Worm (Caenorhabditis elegans) whole organism, late embryonic: Measurements from ENCODE around the gene pgp-14.

Experiments
- C08G9.2 ChIP-seq: sonication (generic microtip); optimal IDR thresholded peaks from 2 replicates; lab custom pipeline; 2016; ENCODE audit warnings: mild to moderate bottlenecking, missing genetic modification characterization, moderate library complexity, missing compliant biosample characterization
- F13H6.1 ChIP-seq: sonication (generic microtip); optimal IDR thresholded peaks from 2 replicates; lab custom pipeline; 2016; ENCODE audit warnings: missing genetic modification characterization, missing compliant biosample characterization
- K02D7.2 ChIP-seq: sonication (generic microtip); optimal IDR thresholded peaks from 2 replicates; lab custom pipeline; 2017; ENCODE audit warnings: mild to moderate bottlenecking, missing genetic modification characterization, missing compliant biosample characterization
- K09A11.1 ChIP-seq: sonication (generic microtip); optimal IDR thresholded peaks from 2 replicates; lab custom pipeline; 2017; ENCODE audit warnings: antibody characterized with exemption, mild to moderate bottlenecking, missing genetic modification characterization, missing compliant biosample characterization; ENCODE audit not compliant: insufficient read depth
- T23F11.4 ChIP-seq: fragments of 200-800 bp; sonication (Bioruptor generic); optimal IDR thresholded peaks from 2 replicates; lab custom pipeline; 2018; ENCODE audit warnings: mild to moderate bottlenecking, missing genetic modification characterization, missing compliant biosample characterization
- Y22D7AL.16 ChIP-seq: sonication (generic microtip); optimal IDR thresholded peaks from 2 replicates; lab custom pipeline; 2016; ENCODE audit warnings: missing genetic modification characterization, missing compliant biosample characterization
- ama-1 ChIP-seq: fragments of 150-350 bp; optimal IDR thresholded peaks from 2 replicates; lab custom pipeline; 2014
- ceh-14 ChIP-seq: sonication (generic microtip); optimal IDR thresholded peaks from 2 replicates; lab custom pipeline; 2016; ENCODE audit warnings: missing genotype, missing genetic modification characterization, missing compliant biosample characterization
- ceh-2 ChIP-seq: sonication (generic microtip); optimal IDR thresholded peaks from 2 replicates; lab custom pipeline; 2016; ENCODE audit warnings: missing genotype, missing genetic modification characterization, missing compliant biosample characterization
- ceh-24 ChIP-seq: sonication (generic microtip); optimal IDR thresholded peaks from 2 replicates; lab custom pipeline; 2016; ENCODE audit warnings: mild to moderate bottlenecking, missing genetic modification characterization, missing compliant biosample characterization
- ceh-45 ChIP-seq: fragments of 200-800 bp; sonication (Bioruptor generic); IDR thresholded peaks from 2 replicates; pipeline ENCODE4 v1.3.6; 2022; ENCODE audit warnings: missing genetic modification reagents, missing genetic modification characterization, missing compliant biosample characterization
- ceh-48 ChIP-seq: sonication (generic microtip); optimal IDR thresholded peaks from 2 replicates; lab custom pipeline; 2016; ENCODE audit warnings: missing genetic modification characterization, inconsistent platforms, missing compliant biosample characterization
- ceh-6 ChIP-seq: fragments of 200-800 bp; sonication (Bioruptor generic); optimal IDR thresholded peaks from 2 replicates; lab custom pipeline; 2018; ENCODE audit warnings: mild to moderate bottlenecking, missing genetic modification characterization, missing compliant biosample characterization
- ceh-9 ChIP-seq: sonication (generic microtip); optimal IDR thresholded peaks from 2 replicates; lab custom pipeline; 2016; ENCODE audit warnings: mild to moderate bottlenecking, missing genetic modification characterization, inconsistent platforms, missing compliant biosample characterization
- dmd-4 ChIP-seq: sonication (generic microtip); optimal IDR thresholded peaks from 2 replicates; lab custom pipeline; 2016; ENCODE audit warnings: borderline replicate concordance, missing genetic modification characterization, missing compliant biosample characterization
- elt-2 ChIP-seq: sonication (generic microtip); optimal IDR thresholded peaks from 2 replicates; lab custom pipeline; 2016; ENCODE audit warnings: missing genetic modification reagents, missing genetic modification characterization, missing compliant biosample characterization
- eyg-1 ChIP-seq: sonication (generic microtip); optimal IDR thresholded peaks from 2 replicates; lab custom pipeline; 2016; ENCODE audit warnings: missing genotype, missing genetic modification characterization, missing compliant biosample characterization
- fax-1 ChIP-seq: sonication (generic microtip); optimal IDR thresholded peaks from 2 replicates; lab custom pipeline; 2016; ENCODE audit warnings: missing genotype, missing genetic modification characterization, missing compliant biosample characterization
- fkh-6 ChIP-seq: sonication (generic microtip); optimal IDR thresholded peaks from 2 replicates; lab custom pipeline; 2016; ENCODE audit warnings: missing genetic modification characterization, missing compliant biosample characterization
- gmeb-2 ChIP-seq: sonication (generic microtip); optimal IDR thresholded peaks from 2 replicates; lab custom pipeline; 2016; ENCODE audit warnings: missing genetic modification characterization, inconsistent platforms, missing compliant biosample characterization
- hlh-13 ChIP-seq: fragments of 200-800 bp; sonication (Bioruptor generic); optimal IDR thresholded peaks from 2 replicates; lab custom pipeline; 2018; ENCODE audit warnings: mild to moderate bottlenecking, missing genetic modification characterization, missing compliant biosample characterization
- hlh-6 ChIP-seq: sonication (generic microtip); optimal IDR thresholded peaks from 2 replicates; lab custom pipeline; 2016; ENCODE audit warnings: missing genotype, missing genetic modification characterization, missing compliant biosample characterization
- lim-6 ChIP-seq: sonication (generic microtip); optimal IDR thresholded peaks from 2 replicates; lab custom pipeline; 2016; ENCODE audit warnings: missing genetic modification characterization, missing compliant biosample characterization
- mec-3 ChIP-seq: sonication (generic microtip); optimal IDR thresholded peaks from 2 replicates; lab custom pipeline; 2016; ENCODE audit warnings: borderline replicate concordance, missing genetic modification characterization, missing compliant biosample characterization
- nhr-11 ChIP-seq: fragments of 150-350 bp; optimal IDR thresholded peaks from 2 replicates; lab custom pipeline; 2014; ENCODE audit warnings: missing biosample characterization, missing genetic modification characterization
- nhr-232 ChIP-seq: sonication (generic microtip); optimal IDR thresholded peaks from 2 replicates; lab custom pipeline; 2016; ENCODE audit warnings: missing genetic modification characterization, missing compliant biosample characterization
- pag-3 ChIP-seq: sonication (generic microtip); optimal IDR thresholded peaks from 2 replicates; lab custom pipeline; 2016; ENCODE audit warnings: missing compliant biosample characterization, missing genetic modification characterization, borderline replicate concordance
- pha-4 ChIP-seq: fragments of 150-350 bp; optimal IDR thresholded peaks from 2 replicates; lab custom pipeline; 2018; ENCODE audit warnings: missing biosample characterization, missing genetic modification reagents, missing genetic modification characterization
- pqm-1 ChIP-seq: sonication (generic microtip); optimal IDR thresholded peaks from 2 replicates; lab custom pipeline; 2016; ENCODE audit warnings: missing genetic modification characterization, missing compliant biosample characterization
- pros-1 ChIP-seq: fragments of 150-350 bp; optimal IDR thresholded peaks from 2 replicates; lab custom pipeline; 2014; ENCODE audit warnings: missing biosample characterization, missing genetic modification reagents, missing genetic modification characterization
- ref-2 ChIP-seq: sonication (generic microtip); optimal IDR thresholded peaks from 2 replicates; lab custom pipeline; 2016; ENCODE audit warnings: missing genetic modification characterization, missing compliant biosample characterization
- sox-2 ChIP-seq: fragments of 200-800 bp; sonication (Bioruptor generic); IDR thresholded peaks from 2 replicates; pipeline ENCODE4 v1.3.6; 2022; ENCODE audit warnings: missing genetic modification reagents, missing genetic modification characterization, missing compliant biosample characterization
- syd-9 ChIP-seq: sonication (generic microtip); optimal IDR thresholded peaks from 2 replicates; lab custom pipeline; 2016; ENCODE audit warnings: mild to moderate bottlenecking, missing genetic modification characterization, moderate library complexity, missing compliant biosample characterization
- tbx-2 ChIP-seq: sonication (generic microtip); optimal IDR thresholded peaks from 2 replicates; lab custom pipeline; 2016; ENCODE audit warnings: missing genetic modification characterization, missing compliant biosample characterization
- tbx-7 ChIP-seq: sonication (generic microtip); optimal IDR thresholded peaks from 2 replicates; lab custom pipeline; 2016; ENCODE audit warnings: missing genotype, missing genetic modification characterization, missing compliant biosample characterization
- unc-3 ChIP-seq, 2 experiments: fragments of 200-800 bp in 1 of 2; sonication (Bioruptor generic) in 1 of 2; sonication (generic microtip) in 1 of 2; conservative IDR thresholded peaks in 1 of 2; optimal IDR thresholded peaks in 1 of 2; 2 replicates each; pipeline versions ENCODE4 v1.3.6 to Lab custom; 2016 to 2022; ENCODE audit warnings: missing compliant biosample characterization in 2 of 2, missing genetic modification characterization in 2 of 2, missing genetic modification reagents in 1 of 2
- unc-55 ChIP-seq: sonication (generic microtip); optimal IDR thresholded peaks from 2 replicates; lab custom pipeline; 2017; ENCODE audit warnings: missing biosample characterization, missing genetic modification reagents, missing genetic modification characterization
- zip-5 ChIP-seq: sonication (generic microtip); optimal IDR thresholded peaks from 2 replicates; lab custom pipeline; 2016; ENCODE audit warnings: missing genetic modification characterization, missing compliant biosample characterization

pgp-14 gene

DNA sequence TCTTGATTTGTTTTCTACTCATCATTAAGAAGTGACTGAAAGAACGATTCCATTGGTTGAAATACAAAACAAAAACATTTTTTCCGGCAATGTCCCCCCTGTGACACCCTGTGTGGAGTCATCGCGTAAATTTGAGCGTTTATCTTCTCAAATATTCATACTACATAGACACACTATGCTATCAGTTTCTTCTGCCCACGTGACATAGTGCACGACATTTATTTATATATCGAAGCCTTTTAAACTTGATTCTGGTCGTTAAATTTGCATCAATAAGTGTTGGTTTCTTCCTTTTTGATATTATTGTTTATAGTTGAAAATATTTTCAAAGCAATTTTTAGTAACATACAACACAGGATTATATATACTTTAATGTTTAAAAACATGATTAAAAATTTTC lies 9.6 kb upstream of the pgp-14 start:
- no peak for TF ChIP-seq gmeb-2
- TF ChIP-seq K09A11.1 (tag; lab: Kevin White, UChicago) = no peak
- TF ChIP-seq ceh-14 (tag; lab: Kevin White, UChicago) = no peak
- TF ChIP-seq pqm-1 (tag; lab: Kevin White, UChicago) = no peak
- TF ChIP-seq unc-55 (GFP tag; lab: Kevin White, UChicago) = no peak
- TF ChIP-seq fkh-6 (tag; lab: Kevin White, UChicago) = no peak
- TF ChIP-seq ceh-6 (GFP tag; lab: Kevin White, UChicago) = no peak
- no peak for TF ChIP-seq pros-1 (tag; lab: Kevin White, UChicago)
- no peak for TF ChIP-seq ceh-24 (tag; lab: Kevin White, UChicago)
- TF ChIP-seq ref-2 = no peak
- TF ChIP-seq Y22D7AL.16 = no peak
- no peak for TF ChIP-seq syd-9 (tag; lab: Kevin White, UChicago)
- TF ChIP-seq zip-5 = no peak
- TF ChIP-seq ceh-45 (GFP tag; lab: Robert Waterston, UW) = no peak
- TF ChIP-seq dmd-4 (tag; lab: Kevin White, UChicago) = no peak
- no peak for TF ChIP-seq eyg-1 (tag; lab: Kevin White, UChicago)
- TF ChIP-seq fax-1 (tag; lab: Kevin White, UChicago) = no peak
- TF ChIP-seq hlh-13 = no peak
- TF ChIP-seq unc-3 (GFP tag; conservative IDR thresholded peaks at IDR 0.05; lab: Robert Waterston, UW) = no peak
- TF ChIP-seq unc-3 (tag; optimal IDR thresholded peaks at IDR 0.05; lab: Kevin White, UChicago) = no peak
- TF ChIP-seq hlh-6 (tag; lab: Kevin White, UChicago) = no peak
- TF ChIP-seq, all 69 proteins: peak for 0

DNA sequence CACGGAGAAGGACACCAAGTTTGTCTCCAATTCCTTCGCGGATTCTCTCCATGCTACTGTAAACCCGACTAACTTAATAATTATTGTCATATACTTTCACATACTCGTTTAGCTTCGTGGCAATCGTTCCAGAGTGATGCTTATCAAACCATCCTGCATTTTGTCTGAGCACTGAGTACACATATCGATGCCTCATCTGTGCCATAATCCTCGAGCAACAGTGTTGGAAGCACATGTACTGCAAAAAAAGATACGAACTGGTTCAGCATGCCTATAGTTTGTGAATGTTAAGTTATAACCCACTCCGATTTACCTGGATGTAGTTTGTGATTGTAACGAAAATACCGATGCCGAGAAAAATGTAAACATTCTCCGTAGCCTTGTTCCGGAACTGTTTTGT lies 5.6 kb upstream of the pgp-14 start:
- TF ChIP-seq ceh-2 (tag; lab: Kevin White, UChicago) = no peak
- TF ChIP-seq sox-2 (GFP tag; lab: Robert Waterston, UW) = no peak

DNA sequence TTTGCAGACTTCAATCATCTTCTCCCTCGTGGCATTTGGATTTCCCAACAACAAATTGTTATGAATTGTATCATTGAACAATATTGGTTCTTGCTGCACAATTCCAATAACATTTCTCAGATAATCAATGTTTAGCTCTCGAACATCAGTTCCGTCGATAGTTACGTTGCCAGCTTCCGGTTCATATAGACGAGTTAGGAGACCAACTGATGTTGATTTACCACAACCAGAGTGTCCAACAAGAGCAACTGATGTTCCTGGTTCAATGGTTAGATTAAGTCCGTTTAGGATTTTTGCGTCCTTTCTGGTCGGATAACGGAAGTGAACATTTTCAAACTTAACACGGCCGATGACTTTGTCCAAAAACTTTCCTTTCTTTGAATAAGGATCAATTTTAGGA lies 4.7 kb upstream of the pgp-14 start:
- TF ChIP-seq fax-1 (tag; lab: Kevin White, UChicago) (no peak), T23F11.4 (GFP tag; lab: Kevin White, UChicago) (no peak), K09A11.1 (tag; lab: Kevin White, UChicago) (no peak), sox-2 (GFP tag; lab: Robert Waterston, UW) (no peak), pha-4 (tag; lab: Kevin White, UChicago) (no peak), tbx-2 (tag; lab: Kevin White, UChicago) (no peak), hlh-6 (tag; lab: Kevin White, UChicago) (no peak)

DNA sequence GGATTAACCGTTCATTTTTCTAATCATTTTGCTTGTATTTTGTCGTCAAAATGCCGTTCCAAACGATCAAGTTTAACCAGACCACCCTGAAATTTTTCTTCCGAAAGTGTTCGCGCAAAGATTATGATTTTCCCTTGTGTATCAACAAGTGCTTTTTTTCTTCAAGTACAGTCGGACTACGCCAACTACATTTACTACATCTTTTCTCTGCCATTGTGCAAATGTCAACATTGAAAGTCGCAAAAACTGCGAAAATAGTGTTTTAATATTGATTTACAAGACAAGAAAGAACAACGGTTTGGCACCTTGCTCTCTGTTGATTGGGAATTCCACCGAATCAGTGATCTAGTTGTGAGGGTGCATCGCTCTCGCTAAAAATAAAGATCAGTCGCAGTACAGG lies 1.4 kb upstream of the pgp-14 start:
- TF ChIP-seq lim-6 (tag; lab: Kevin White, UChicago) (no peak), tbx-2 (tag; lab: Kevin White, UChicago) (no peak), ceh-2 (tag; lab: Kevin White, UChicago) (no peak), ceh-9 (no peak), pag-3 (no peak), nhr-11 (tag; lab: Kevin White, UChicago) (no peak), unc-3 (GFP tag; conservative IDR thresholded peaks at IDR 0.05; lab: Robert Waterston, UW) (no peak), unc-3 (tag; optimal IDR thresholded peaks at IDR 0.05; lab: Kevin White, UChicago) (no peak), tbx-7 (tag; lab: Kevin White, UChicago) (no peak), mec-3 (tag; lab: Kevin White, UChicago) (no peak), ceh-48 (no peak), fkh-6 (tag; lab: Kevin White, UChicago) (no peak), elt-2 (tag; lab: Kevin White, UChicago) (no peak), C08G9.2 (tag; lab: Kevin White, UChicago) (no peak), nhr-232 (tag; lab: Kevin White, UChicago) (no peak), ceh-6 (GFP tag; lab: Kevin White, UChicago) (no peak), hlh-13 (no peak), eyg-1 (tag; lab: Kevin White, UChicago) (no peak), F13H6.1 (tag; lab: Kevin White, UChicago) (no peak), K02D7.2 (tag; lab: Kevin White, UChicago) (no peak), ama-1 (lab: Kevin White, UChicago) (no peak)
